Fruit fly (Drosophila melanogaster) whole organism, prepupa: ENCODE data around the gene CG33635.

Source experiments
- Blimp-1 ChIP-seq: fragments of 200-800 bp; sonication (Bioruptor generic); optimal IDR thresholded peaks from 3 replicates; lab custom pipeline; 2017; ENCODE audit warnings: missing biosample characterization, missing genetic modification characterization, mild to moderate bottlenecking, moderate library complexity, missing genetic modification reagents
- CG11762 ChIP-seq: fragments of 200-800 bp; sonication (Bioruptor generic); optimal IDR thresholded peaks from 3 replicates; lab custom pipeline; 2016; ENCODE audit warnings: missing biosample characterization, missing genetic modification characterization; ENCODE audit not compliant: insufficient read depth
- CG15336 ChIP-seq: fragments of 200-800 bp; sonication (Bioruptor generic); IDR thresholded peaks from 2 replicates; pipeline ENCODE4 v1.3.6; 2022; ENCODE audit warnings: missing biosample characterization, missing genetic modification characterization
- CG1621 ChIP-seq: fragments of 200-800 bp; sonication (Bioruptor generic); optimal IDR thresholded peaks from 3 replicates; lab custom pipeline; 2018; ENCODE audit warnings: missing biosample characterization, mild to moderate bottlenecking, missing genetic modification characterization
- CG16779 ChIP-seq: fragments of 200-800 bp; sonication (Bioruptor generic); optimal IDR thresholded peaks from 3 replicates; lab custom pipeline; 2017; ENCODE audit warnings: missing biosample characterization, mild to moderate bottlenecking, missing genetic modification characterization
- CG3032 ChIP-seq: fragments of 200-800 bp; optimal IDR thresholded peaks from 2 replicates; lab custom pipeline; 2019; ENCODE audit warnings: missing biosample characterization, mild to moderate bottlenecking, missing genetic modification characterization, moderate library complexity
- CG3919 ChIP-seq: fragments of 200-800 bp; sonication (Bioruptor generic); optimal IDR thresholded peaks from 3 replicates; lab custom pipeline; 2016; ENCODE audit warnings: missing biosample characterization, missing genetic modification characterization
- CG6276 ChIP-seq: fragments of 200-800 bp; sonication (Bioruptor generic); optimal IDR thresholded peaks from 2 replicates; lab custom pipeline; 2017; ENCODE audit warnings: missing biosample characterization, mild to moderate bottlenecking, missing genetic modification characterization
- CG6808 ChIP-seq: fragments of 200-800 bp; sonication (Bioruptor generic); optimal IDR thresholded peaks from 3 replicates; lab custom pipeline; 2017; ENCODE audit warnings: missing biosample characterization, missing genetic modification characterization, mild to moderate bottlenecking, moderate library complexity, missing genetic modification reagents
- CG6854 ChIP-seq: fragments of 200-800 bp; sonication (Bioruptor generic); optimal IDR thresholded peaks from 2 replicates; lab custom pipeline; 2017; ENCODE audit warnings: missing biosample characterization, mild to moderate bottlenecking, missing genetic modification characterization
- CG7368 ChIP-seq: fragments of 200-800 bp; sonication (Bioruptor generic); optimal IDR thresholded peaks from 3 replicates; lab custom pipeline; 2016; ENCODE audit warnings: missing biosample characterization, missing genetic modification characterization
- CG8319 ChIP-seq: fragments of 200-800 bp; sonication (Bioruptor generic); optimal IDR thresholded peaks from 3 replicates; lab custom pipeline; 2016; ENCODE audit warnings: missing biosample characterization, missing genetic modification characterization
- CG9139 ChIP-seq: fragments of 200-800 bp; sonication (Bioruptor generic); optimal IDR thresholded peaks from 3 replicates; lab custom pipeline; 2017; ENCODE audit warnings: missing biosample characterization, mild to moderate bottlenecking, missing genetic modification characterization
- Eip75B ChIP-seq: fragments of 200-800 bp; sonication (Bioruptor generic); optimal IDR thresholded peaks from 3 replicates; lab custom pipeline; 2016; ENCODE audit warnings: missing biosample characterization, missing genetic modification characterization
- Eip78C ChIP-seq: fragments of 200-800 bp; sonication (Bioruptor generic); peaks from one replicate; lab custom pipeline; 2016; ENCODE audit warnings: missing biosample characterization, missing genetic modification characterization
- Eip93F ChIP-seq: fragments of 200-800 bp; sonication (Bioruptor generic); optimal IDR thresholded peaks from 2 replicates; lab custom pipeline; 2016; ENCODE audit warnings: missing biosample characterization, mild to moderate bottlenecking, missing genetic modification characterization
- Ets96B ChIP-seq: fragments of 200-800 bp; optimal IDR thresholded peaks from 2 replicates; lab custom pipeline; 2019; ENCODE audit warnings: missing biosample characterization, mild to moderate bottlenecking, missing genetic modification characterization, moderate library complexity
- Hr38 ChIP-seq: sonication (Bioruptor generic); optimal IDR thresholded peaks from 2 replicates; lab custom pipeline; 2016; ENCODE audit warnings: missing biosample characterization, missing genetic modification characterization
- Smox ChIP-seq: fragments of 200-800 bp; sonication (Bioruptor generic); optimal IDR thresholded peaks from 3 replicates; lab custom pipeline; 2016; ENCODE audit warnings: missing biosample characterization, missing genetic modification characterization
- Sox102F ChIP-seq: fragments of 200-800 bp; sonication (Bioruptor generic); optimal IDR thresholded peaks from 2 replicates; lab custom pipeline; 2016; ENCODE audit warnings: missing biosample characterization, mild to moderate bottlenecking, missing genetic modification characterization
- Sox14 ChIP-seq: fragments of 200-800 bp; sonication (Bioruptor generic); optimal IDR thresholded peaks from 3 replicates; lab custom pipeline; 2016; ENCODE audit warnings: missing biosample characterization, missing genetic modification characterization
- achi ChIP-seq: fragments of 200-800 bp; sonication (Bioruptor generic); optimal IDR thresholded peaks from 3 replicates; lab custom pipeline; 2016; ENCODE audit warnings: missing biosample characterization, missing genetic modification characterization
- dac ChIP-seq: fragments of 200-800 bp; sonication (Bioruptor generic); optimal IDR thresholded peaks from 2 replicates; lab custom pipeline; 2017; ENCODE audit warnings: missing biosample characterization, mild to moderate bottlenecking, missing genetic modification characterization
- dsx ChIP-seq: fragments of 200-800 bp; optimal IDR thresholded peaks from 3 replicates; lab custom pipeline; 2019; ENCODE audit warnings: missing biosample characterization, mild to moderate bottlenecking, missing genetic modification characterization, moderate library complexity; ENCODE audit not compliant: poor library complexity, severe bottlenecking
- eg ChIP-seq: fragments of 200-800 bp; sonication (Bioruptor generic); IDR thresholded peaks from 3 replicates; pipeline ENCODE4 v1.3.6; 2022; ENCODE audit warnings: missing biosample characterization, missing genetic modification characterization
- esn ChIP-seq: fragments of 200-800 bp; sonication (Bioruptor generic); optimal IDR thresholded peaks from 2 replicates; lab custom pipeline; 2016; ENCODE audit warnings: missing biosample characterization, mild to moderate bottlenecking, missing genetic modification characterization, moderate library complexity
- fd59A ChIP-seq: fragments of 200-800 bp; sonication (Bioruptor generic); optimal IDR thresholded peaks from 2 replicates; lab custom pipeline; 2017; ENCODE audit warnings: missing biosample characterization, mild to moderate bottlenecking, missing genetic modification characterization, missing genetic modification reagents
- fd85E ChIP-seq: fragments of 200-800 bp; sonication (Bioruptor generic); optimal IDR thresholded peaks from 3 replicates; lab custom pipeline; 2016; ENCODE audit warnings: missing biosample characterization, missing genetic modification characterization
- fkh ChIP-seq: fragments of 200-800 bp; sonication (Bioruptor generic); optimal IDR thresholded peaks from 3 replicates; lab custom pipeline; 2017; ENCODE audit warnings: missing biosample characterization, mild to moderate bottlenecking, missing genetic modification characterization, moderate library complexity
- net ChIP-seq: fragments of 200-800 bp; sonication (Bioruptor generic); optimal IDR thresholded peaks from 3 replicates; lab custom pipeline; 2016; ENCODE audit warnings: missing biosample characterization, missing genetic modification characterization
- pdm3 ChIP-seq: fragments of 200-800 bp; sonication (Bioruptor generic); optimal IDR thresholded peaks from 3 replicates; lab custom pipeline; 2016; ENCODE audit warnings: missing biosample characterization, missing genetic modification characterization
- salr ChIP-seq, 2 experiments: fragments of 200-800 bp; sonication (Bioruptor generic); optimal IDR thresholded peaks; 3 replicates each; lab custom pipeline; 2016 to 2018; ENCODE audit warnings: missing biosample characterization in 2 of 2, missing genetic modification characterization in 2 of 2, mild to moderate bottlenecking in 1 of 2
- ss ChIP-seq, 2 experiments: fragments of 200-800 bp; sonication (Bioruptor generic); optimal IDR thresholded peaks; 2 replicates in 1 of 2; 3 replicates in 1 of 2; lab custom pipeline; 2017 to 2018; ENCODE audit warnings: mild to moderate bottlenecking in 2 of 2, missing biosample characterization in 2 of 2, missing genetic modification characterization in 2 of 2, moderate library complexity in 1 of 2
- topi ChIP-seq: fragments of 200-800 bp; sonication (Bioruptor generic); optimal IDR thresholded peaks from 3 replicates; lab custom pipeline; 2016; ENCODE audit warnings: missing biosample characterization, missing genetic modification characterization
- vri ChIP-seq: fragments of 200-800 bp; sonication (Bioruptor generic); optimal IDR thresholded peaks from 3 replicates; lab custom pipeline; 2016; ENCODE audit warnings: missing biosample characterization, mild to moderate bottlenecking, missing genetic modification characterization

Gene CG33635

dm6 chr2L:158649-159257 is at the start of gene CG33635, which contains the start of gene spen:
Gene CG33635 (minus strand): TSS chr2L:158664.
Gene spen (plus strand): TSS chr2L:159032.
- TF ChIP-seq CG8319 (GFP tag; lab: Kevin White, UChicago) (no peak), esn (GFP tag; lab: Kevin White, UChicago) (peak; percentile 58), fkh (GFP tag; lab: Kevin White, UChicago) (peak; percentile 76), Ets96B (peak; percentile 37), salr (GFP tag; optimal IDR thresholded peaks at IDR 0.05; lab: Kevin White, UChicago) (peak in 1 of 2 experiments; percentile 14), dsx (GFP tag; lab: Kevin White, UChicago) (peak; percentile 71), CG15336 (no peak), achi (GFP tag; lab: Kevin White, UChicago) (no peak), Sox14 (peak; percentile 62), topi (GFP tag; lab: Kevin White, UChicago) (peak; percentile 35), CG6854 (GFP tag; lab: Kevin White, UChicago) (peak; percentile 59), Eip93F (GFP tag; lab: Kevin White, UChicago) (peak; percentile 52), pdm3 (GFP tag; lab: Kevin White, UChicago) (no peak), ss (GFP tag; optimal IDR thresholded peaks at IDR 0.05; lab: Kevin White, UChicago) (peak; percentile 13 to 48), Sox102F (GFP tag; lab: Kevin White, UChicago) (no peak), net (GFP tag; lab: Kevin White, UChicago) (peak; percentile 41), fd85E (GFP tag; lab: Kevin White, UChicago) (peak; percentile 50), Eip78C (peak; percentile 84), eg (GFP tag; lab: Robert Waterston, UW) (no peak), CG16779 (tag; lab: Kevin White, UChicago) (peak; percentile 53), CG7368 (GFP tag; lab: Kevin White, UChicago) (peak; percentile 1), CG11762 (GFP tag; lab: Kevin White, UChicago) (peak; percentile 20), CG6276 (GFP tag; lab: Kevin White, UChicago) (no peak), vri (GFP tag; lab: Kevin White, UChicago) (peak; percentile 82), CG1621 (peak; percentile 52), CG3919 (GFP tag; lab: Kevin White, UChicago) (peak; percentile 59), CG9139 (GFP tag; lab: Kevin White, UChicago) (peak; percentile 24), CG6808 (peak; percentile 39), Eip75B (peak; percentile 34), Hr38 (GFP tag; lab: Kevin White, UChicago) (no peak), dac (GFP tag; lab: Kevin White, UChicago) (no peak)

- TF ChIP-seq Ets96B, result no peak
- TF ChIP-seq Blimp-1 (GFP tag; lab: Kevin White, UChicago), result no peak
- TF ChIP-seq CG6808, result no peak
- no peak for TF ChIP-seq net (GFP tag; lab: Kevin White, UChicago)
- TF ChIP-seq Eip75B, result no peak
- TF ChIP-seq dsx (GFP tag; lab: Kevin White, UChicago), result no peak
- no peak for TF ChIP-seq fd85E (GFP tag; lab: Kevin White, UChicago)
- TF ChIP-seq Hr38 (GFP tag; lab: Kevin White, UChicago), result no peak
- TF ChIP-seq CG3032 (tag; lab: Kevin White, UChicago), result no peak
- TF ChIP-seq dac (GFP tag; lab: Kevin White, UChicago), result no peak
- TF ChIP-seq vri (GFP tag; lab: Kevin White, UChicago), result no peak
- TF ChIP-seq CG15336, result no peak
- no peak for TF ChIP-seq Smox
- TF ChIP-seq fd59A (GFP tag; lab: Kevin White, UChicago), result no peak
- TF ChIP-seq CG8319 (GFP tag; lab: Kevin White, UChicago), result no peak
- no peak for TF ChIP-seq Sox102F (GFP tag; lab: Kevin White, UChicago)
These were observed 48.8 kb upstream of the CG33635 start, which contains the start of the genes Tbc1d15-17 and CG11617 for dm6 chr2L:207129-207813. Gene Tbc1d15-17 (plus strand): TSS chr2L:207179. Gene CG11617 (minus strand): TSS chr2L:207297.
